Fruit fly (Drosophila melanogaster) whole organism, embryonic: ENCODE data around the gene unc-119.

Source experiments
- Abd-B ChIP-seq: fragments of 200-800 bp; sonication (Bioruptor generic); optimal IDR thresholded peaks from 2 replicates; lab custom pipeline; 2018; ENCODE audit warnings: missing biosample characterization, mild to moderate bottlenecking, missing genetic modification characterization, moderate library complexity
- C15 ChIP-seq: fragments of 200-800 bp; sonication (Bioruptor generic); IDR thresholded peaks from 3 replicates; pipeline ENCODE4 v1.3.6; 2022; ENCODE audit warnings: missing biosample characterization, missing genetic modification characterization
- CG11398 ChIP-seq: fragments of 200-800 bp; sonication (Bioruptor generic); optimal IDR thresholded peaks from 2 replicates; lab custom pipeline; 2016; ENCODE audit warnings: missing biosample characterization, missing genetic modification characterization
- CG12659 ChIP-seq: fragments of 200-800 bp; sonication (Bioruptor generic); optimal IDR thresholded peaks from 3 replicates; lab custom pipeline; 2017; ENCODE audit warnings: mild to moderate bottlenecking, missing biosample characterization, missing genetic modification reagents, missing genetic modification characterization
- CG13123 ChIP-seq: fragments of 200-800 bp; sonication (Bioruptor generic); optimal IDR thresholded peaks from 2 replicates; lab custom pipeline; 2016; ENCODE audit warnings: missing biosample characterization, missing genetic modification characterization
- CG13775 ChIP-seq: fragments of 200-800 bp; sonication (Bioruptor generic); optimal IDR thresholded peaks from 3 replicates; lab custom pipeline; 2017; ENCODE audit warnings: missing biosample characterization, mild to moderate bottlenecking, missing genetic modification characterization
- CG14710 ChIP-seq: fragments of 200-800 bp; sonication (Bioruptor generic); optimal IDR thresholded peaks from 3 replicates; lab custom pipeline; 2019; ENCODE audit warnings: missing biosample characterization, mild to moderate bottlenecking, missing genetic modification characterization, moderate library complexity
- CG31224 ChIP-seq: fragments of 200-800 bp; sonication (Bioruptor generic); IDR thresholded peaks from 2 replicates; pipeline ENCODE4 v1.3.6; 2022; ENCODE audit warnings: missing biosample characterization, missing genetic modification characterization
- CG32772 ChIP-seq: fragments of 200-800 bp; sonication (Bioruptor generic); IDR thresholded peaks from 2 replicates; pipeline ENCODE4 v1.3.6; 2022; ENCODE audit warnings: missing biosample characterization, missing genetic modification characterization
- CG34422 ChIP-seq: fragments of 200-800 bp; sonication (Bioruptor generic); IDR thresholded peaks from 3 replicates; pipeline ENCODE4 v1.3.6; 2022; ENCODE audit warnings: missing biosample characterization, missing genetic modification characterization
- CG42726 ChIP-seq: fragments of 200-800 bp; sonication (Bioruptor generic); IDR thresholded peaks from 2 replicates; pipeline ENCODE4 v1.3.6; 2022; ENCODE audit warnings: missing biosample characterization, missing genetic modification characterization; ENCODE audit not compliant: partially characterized antibody
- CG4282 ChIP-seq: fragments of 200-800 bp; sonication (Bioruptor generic); optimal IDR thresholded peaks from 2 replicates; lab custom pipeline; 2016; ENCODE audit warnings: missing biosample characterization, missing genetic modification characterization
- CG6272 ChIP-seq: fragments of 200-800 bp; sonication (Bioruptor generic); IDR thresholded peaks from 2 replicates; pipeline ENCODE4 v1.3.6; 2022; ENCODE audit warnings: missing biosample characterization, missing genetic modification characterization
- CG6854 ChIP-seq: fragments of 200-800 bp; sonication (Bioruptor generic); optimal IDR thresholded peaks from 3 replicates; lab custom pipeline; 2017; ENCODE audit warnings: missing biosample characterization, mild to moderate bottlenecking, missing genetic modification characterization
- CrebB ChIP-seq: fragments of 200-800 bp; sonication (Bioruptor generic); optimal IDR thresholded peaks from 3 replicates; lab custom pipeline; 2018; ENCODE audit warnings: missing biosample characterization, mild to moderate bottlenecking, missing genetic modification characterization
- D19B ChIP-seq: fragments of 200-800 bp; sonication (Bioruptor generic); optimal IDR thresholded peaks from 2 replicates; lab custom pipeline; 2017; ENCODE audit warnings: missing biosample characterization, mild to moderate bottlenecking, missing genetic modification characterization
- Dp ChIP-seq: fragments of 200-800 bp; sonication (Bioruptor generic); optimal IDR thresholded peaks from 2 replicates; lab custom pipeline; 2018; ENCODE audit warnings: missing biosample characterization, mild to moderate bottlenecking, missing genetic modification characterization, moderate library complexity
- E2f1 ChIP-seq: fragments of 200-800 bp; sonication (Bioruptor generic); IDR thresholded peaks from 2 replicates; pipeline ENCODE4 v1.3.6; 2022; ENCODE audit warnings: missing biosample characterization, missing genetic modification characterization
- Eip74EF ChIP-seq, 2 experiments: fragments of 200-800 bp in 1 of 2; fragments of >200 bp in 1 of 2; sonication (Bioruptor generic) in 1 of 2; optimal IDR thresholded peaks; 2 replicates each; lab custom pipeline; 2017 to 2019; ENCODE audit warnings: missing biosample characterization in 2 of 2, missing genetic modification characterization in 2 of 2, mild to moderate bottlenecking in 1 of 2, moderate library complexity in 1 of 2
- Ets97D ChIP-seq: fragments of 200-800 bp; sonication (Bioruptor generic); optimal IDR thresholded peaks from 3 replicates; lab custom pipeline; 2016; ENCODE audit warnings: missing biosample characterization, missing genetic modification characterization
- GATAe ChIP-seq: fragments of 200-800 bp; sonication (Bioruptor generic); conservative IDR thresholded peaks from 2 replicates; pipeline ENCODE4 v1.3.6; 2022; ENCODE audit warnings: missing biosample characterization, missing genetic modification characterization
- H15 ChIP-seq: fragments of 200-800 bp; sonication (Bioruptor generic); IDR thresholded peaks from 3 replicates; pipeline ENCODE4 v1.3.6; 2022; ENCODE audit warnings: missing biosample characterization, missing genetic modification characterization
- Hr39 ChIP-seq: fragments of >200 bp; optimal IDR thresholded peaks from 2 replicates; lab custom pipeline; 2017
- Hr51 ChIP-seq, 2 experiments: fragments of 200-800 bp; sonication (Bioruptor generic); optimal IDR thresholded peaks; 2 replicates in 1 of 2; 3 replicates in 1 of 2; lab custom pipeline; 2016 to 2018; ENCODE audit warnings: missing biosample characterization in 2 of 2, missing genetic modification characterization in 2 of 2, mild to moderate bottlenecking in 1 of 2, moderate library complexity in 1 of 2
- NC2α ChIP-seq: fragments of 200-800 bp; sonication (Bioruptor generic); optimal IDR thresholded peaks from 2 replicates; lab custom pipeline; 2016; ENCODE audit warnings: missing biosample characterization, missing genetic modification characterization
- NC2β ChIP-seq: fragments of 200-800 bp; sonication (Bioruptor generic); optimal IDR thresholded peaks from 2 replicates; lab custom pipeline; 2016; ENCODE audit warnings: missing biosample characterization, missing genetic modification characterization
- Spps ChIP-seq: fragments of 200-800 bp; sonication (Bioruptor generic); optimal IDR thresholded peaks from 2 replicates; lab custom pipeline; 2018; ENCODE audit warnings: missing biosample characterization, mild to moderate bottlenecking, missing genetic modification characterization
- Ssrp ChIP-seq: fragments of 200-800 bp; sonication (Bioruptor generic); optimal IDR thresholded peaks from 2 replicates; lab custom pipeline; 2018; ENCODE audit warnings: missing biosample characterization, mild to moderate bottlenecking, missing genetic modification characterization, moderate library complexity
- Trl ChIP-seq, 3 experiments: fragments of >200 bp in 2 of 3; fragments of 200-800 bp in 1 of 3; sonication (Bioruptor generic) in 1 of 3; optimal IDR thresholded peaks; 2 replicates in 1 of 3; 3 replicates in 2 of 3; lab custom pipeline; 2016 to 2017; ENCODE audit warnings: missing biosample characterization in 1 of 3, missing genetic modification characterization in 1 of 3
- Xbp1 ChIP-seq: fragments of 200-800 bp; sonication (Bioruptor generic); optimal IDR thresholded peaks from 3 replicates; lab custom pipeline; 2016; ENCODE audit warnings: missing biosample characterization, mild to moderate bottlenecking, missing genetic modification characterization
- corto ChIP-seq: fragments of 200-800 bp; sonication (Bioruptor generic); optimal IDR thresholded peaks from 2 replicates; lab custom pipeline; 2016; ENCODE audit warnings: missing biosample characterization, mild to moderate bottlenecking, missing genetic modification characterization, moderate library complexity
- crp ChIP-seq, 2 experiments: fragments of 200-800 bp; sonication (Bioruptor generic); optimal IDR thresholded peaks; 2 replicates in 1 of 2; 3 replicates in 1 of 2; lab custom pipeline; 2017; ENCODE audit warnings: missing biosample characterization in 2 of 2, missing genetic modification characterization in 2 of 2, mild to moderate bottlenecking in 1 of 2, moderate library complexity in 1 of 2
- esg ChIP-seq: fragments of 200-800 bp; sonication (Bioruptor generic); conservative IDR thresholded peaks from 2 replicates; pipeline ENCODE4 v1.3.6; 2022; ENCODE audit warnings: missing biosample characterization, missing genetic modification characterization
- fd3F ChIP-seq: fragments of 200-800 bp; sonication (Bioruptor generic); optimal IDR thresholded peaks from 2 replicates; lab custom pipeline; 2018; ENCODE audit warnings: missing biosample characterization, mild to moderate bottlenecking, missing genetic modification characterization, moderate library complexity
- gcm2 ChIP-seq: fragments of 200-800 bp; sonication (Bioruptor generic); optimal IDR thresholded peaks from 2 replicates; lab custom pipeline; 2016; ENCODE audit warnings: missing biosample characterization, missing genetic modification characterization
- gem ChIP-seq: fragments of 200-800 bp; sonication (Bioruptor generic); optimal IDR thresholded peaks from 2 replicates; lab custom pipeline; 2019; ENCODE audit warnings: missing biosample characterization, mild to moderate bottlenecking, missing genetic modification characterization, moderate library complexity
- gt ChIP-seq: fragments of 200-800 bp; sonication (Bioruptor generic); IDR thresholded peaks from 2 replicates; pipeline ENCODE4 v1.3.6; 2022; ENCODE audit warnings: missing biosample characterization, missing genetic modification characterization
- h ChIP-seq: fragments of >200 bp; optimal IDR thresholded peaks from 2 replicates; lab custom pipeline; 2017
- kay ChIP-seq: fragments of 200-800 bp; sonication (Bioruptor generic); optimal IDR thresholded peaks from 2 replicates; lab custom pipeline; 2016; ENCODE audit warnings: missing biosample characterization, missing genetic modification characterization
- nerfin-2 ChIP-seq: fragments of 200-800 bp; sonication (Bioruptor generic); IDR thresholded peaks from 2 replicates; pipeline ENCODE4 v1.3.6; 2022; ENCODE audit warnings: missing biosample characterization, missing genetic modification characterization; ENCODE audit not compliant: partially characterized antibody
- pho ChIP-seq: fragments of 200-800 bp; sonication (Bioruptor generic); optimal IDR thresholded peaks from 2 replicates; lab custom pipeline; 2016; ENCODE audit warnings: missing biosample characterization, missing genetic modification characterization
- run ChIP-seq: fragments of 200-800 bp; sonication (Bioruptor generic); optimal IDR thresholded peaks from 3 replicates; lab custom pipeline; 2018; ENCODE audit warnings: missing biosample characterization, mild to moderate bottlenecking, missing genetic modification characterization
- sc ChIP-seq, 3 experiments: fragments of >200 bp in 2 of 3; fragments of 200-800 bp in 1 of 3; sonication (Bioruptor generic) in 1 of 3; optimal IDR thresholded peaks; 2 replicates in 2 of 3; 3 replicates in 1 of 3; lab custom pipeline; 2017; ENCODE audit warnings: mild to moderate bottlenecking in 1 of 3, missing biosample characterization in 1 of 3, missing genetic modification characterization in 1 of 3, missing genetic modification reagents in 1 of 3
- schlank ChIP-seq: fragments of 200-800 bp; sonication (Bioruptor generic); optimal IDR thresholded peaks from 2 replicates; lab custom pipeline; 2018; ENCODE audit warnings: missing biosample characterization, mild to moderate bottlenecking, missing genetic modification characterization
- sima ChIP-seq: fragments of 200-800 bp; sonication (Bioruptor generic); optimal IDR thresholded peaks from 2 replicates; lab custom pipeline; 2016; ENCODE audit warnings: missing biosample characterization, missing genetic modification characterization
- tna ChIP-seq: fragments of 200-800 bp; sonication (Bioruptor generic); IDR thresholded peaks from 2 replicates; pipeline ENCODE4 v1.3.6; 2022; ENCODE audit warnings: missing biosample characterization, missing genetic modification characterization; ENCODE audit not compliant: partially characterized antibody
- ttk ChIP-seq: fragments of 200-800 bp; sonication (Bioruptor generic); IDR thresholded peaks from 2 replicates; pipeline ENCODE4 v2.1.2; 2022; ENCODE audit warnings: missing biosample characterization, missing genetic modification characterization
- vnd ChIP-seq: fragments of 200-800 bp; sonication (Bioruptor generic); IDR thresholded peaks from 3 replicates; pipeline ENCODE4 v1.3.6; 2022; ENCODE audit warnings: missing biosample characterization, missing genetic modification characterization; ENCODE audit not compliant: partially characterized antibody
- wek ChIP-seq: fragments of 200-800 bp; sonication (Bioruptor generic); optimal IDR thresholded peaks from 3 replicates; lab custom pipeline; 2018; ENCODE audit warnings: missing biosample characterization, mild to moderate bottlenecking, missing genetic modification characterization, moderate library complexity
- zen ChIP-seq: fragments of 200-800 bp; sonication (Bioruptor generic); optimal IDR thresholded peaks from 3 replicates; lab custom pipeline; 2018; ENCODE audit warnings: missing biosample characterization, mild to moderate bottlenecking, missing genetic modification characterization, moderate library complexity

The unc-119 gene

dm6 chrX:7335524-7335991 lies 44.5 kb upstream of the unc-119 start (continued):
- TF ChIP-seq Ets97D (GFP tag; lab: Kevin White, UChicago), result no peak
- TF ChIP-seq Ssrp (tag; lab: Kevin White, UChicago), result peak; percentile 84
- no peak for TF ChIP-seq pho (GFP tag; lab: Kevin White, UChicago)
- TF ChIP-seq CrebB (tag; lab: Kevin White, UChicago), result peak; percentile 10
- TF ChIP-seq schlank (tag; lab: Kevin White, UChicago), result no peak
- TF ChIP-seq NC2β, result no peak
- no peak for TF ChIP-seq CG13775 (GFP tag; lab: Kevin White, UChicago)
- TF ChIP-seq GATAe (GFP tag; lab: Robert Waterston, UW), result no peak
- TF ChIP-seq nerfin-2 (GFP tag; lab: Robert Waterston, UW), result no peak
- peak; percentile 46 for TF ChIP-seq CG14710 (tag; lab: Kevin White, UChicago)
- peak; percentile 71 for TF ChIP-seq gem (tag; lab: Kevin White, UChicago)
- TF ChIP-seq NC2α (GFP tag; lab: Kevin White, UChicago), result no peak
- no peak for TF ChIP-seq CG32772 (GFP tag; lab: Robert Waterston, UW)
- peak; percentile 60 for TF ChIP-seq corto (GFP tag; lab: Kevin White, UChicago)
- TF ChIP-seq h, result no peak
- TF ChIP-seq wek (GFP tag; lab: Kevin White, UChicago), result no peak
- no peak for TF ChIP-seq D19B (GFP tag; lab: Kevin White, UChicago)
- no peak for TF ChIP-seq Dp (GFP tag; lab: Kevin White, UChicago)
- TF ChIP-seq kay (GFP tag; lab: Kevin White, UChicago), result no peak
- TF ChIP-seq gcm2 (GFP tag; lab: Kevin White, UChicago), result no peak
- no peak for TF ChIP-seq CG11398 (GFP tag; lab: Kevin White, UChicago)
- TF ChIP-seq crp (GFP tag; optimal IDR thresholded peaks at IDR 0.05; lab: Kevin White, UChicago), result no peak
- TF ChIP-seq H15 (GFP tag; lab: Robert Waterston, UW), result 0 out of 3 replicates have a peak, but pooled peaks have one; percentile 34
- peak; percentile 52 for TF ChIP-seq Spps (tag; lab: Kevin White, UChicago)
- peak in 1 of 2 experiments; percentile 29 for TF ChIP-seq Eip74EF (GFP tag; optimal IDR thresholded peaks at IDR 0.05; lab: Kevin White, UChicago)
- no peak for TF ChIP-seq CG31224 (GFP tag; lab: Robert Waterston, UW)
- no peak for TF ChIP-seq Abd-B (GFP tag; lab: Kevin White, UChicago)
- no peak for TF ChIP-seq esg (GFP tag; lab: Robert Waterston, UW)
- no peak for TF ChIP-seq CG12659
- no peak for TF ChIP-seq CG4282
- TF ChIP-seq gt (GFP tag; lab: Robert Waterston, UW), result no peak
- TF ChIP-seq Trl (optimal IDR thresholded peaks at IDR 0.05; lab: Kevin White, UChicago), result no peak
- TF ChIP-seq Trl (GFP tag; optimal IDR thresholded peaks at IDR 0.05; lab: Kevin White, UChicago), result no peak
- TF ChIP-seq CG6854 (GFP tag; lab: Kevin White, UChicago), result no peak
- TF ChIP-seq E2f1, result no peak
- TF ChIP-seq vnd, result no peak
- TF ChIP-seq ttk (GFP tag; lab: Robert Waterston, UW), result no peak
- no peak for TF ChIP-seq fd3F (GFP tag; lab: Kevin White, UChicago)
- TF ChIP-seq tna, result no peak
- no peak for TF ChIP-seq C15 (GFP tag; lab: Robert Waterston, UW)
- no peak for TF ChIP-seq CG34422 (GFP tag; lab: Robert Waterston, UW)
- TF ChIP-seq CG13123 (GFP tag; lab: Kevin White, UChicago), result no peak
- no peak for TF ChIP-seq sima (GFP tag; lab: Kevin White, UChicago)
- no peak for TF ChIP-seq sc (optimal IDR thresholded peaks at IDR 0.05; lab: Kevin White, UChicago)
- TF ChIP-seq sc (GFP tag; optimal IDR thresholded peaks at IDR 0.05; lab: Kevin White, UChicago), result no peak
- TF ChIP-seq zen (tag; lab: Kevin White, UChicago), result no peak
- no peak for TF ChIP-seq run (tag; lab: Kevin White, UChicago)
- TF ChIP-seq Hr39 (lab: Kevin White, UChicago), result no peak
- TF ChIP-seq Xbp1 (GFP tag; lab: Kevin White, UChicago), result no peak
- no peak for TF ChIP-seq CG42726 (GFP tag; lab: Robert Waterston, UW)
- no peak for TF ChIP-seq CG6272 (GFP tag; lab: Robert Waterston, UW)
- TF ChIP-seq Hr51 (GFP tag; optimal IDR thresholded peaks at IDR 0.05; lab: Kevin White, UChicago), result peak in 1 of 2 experiments; percentile 57
